Worm (Caenorhabditis elegans): ENCODE data around the gene spig-3.

The spig-3 gene

ce11 chrV:14299569-14300064 lies at the start of gene spig-3, which contains the start of gene F14D7.12:
spig-3 (minus strand) TSS chrV:14299669.
F14D7.12 (plus strand) TSS chrV:14300014.
- TF ChIP-seq spr-1 (tag; optimal IDR thresholded peaks at IDR 0.05), result no peak
- no peak for TF ChIP-seq mes-2 (tag; optimal IDR thresholded peaks at IDR 0.05; ENCODE audit: poor library complexity, severe bottlenecking)
- TF ChIP-seq php-3 (GFP tag; IDR thresholded peaks at IDR 0.05), result no peak
- no peak for TF ChIP-seq F49E8.2 (tag; optimal IDR thresholded peaks at IDR 0.05; ENCODE audit: borderline replicate concordance)
- no peak for TF ChIP-seq F26F4.8 (GFP tag; conservative IDR thresholded peaks at IDR 0.05)

DNA sequence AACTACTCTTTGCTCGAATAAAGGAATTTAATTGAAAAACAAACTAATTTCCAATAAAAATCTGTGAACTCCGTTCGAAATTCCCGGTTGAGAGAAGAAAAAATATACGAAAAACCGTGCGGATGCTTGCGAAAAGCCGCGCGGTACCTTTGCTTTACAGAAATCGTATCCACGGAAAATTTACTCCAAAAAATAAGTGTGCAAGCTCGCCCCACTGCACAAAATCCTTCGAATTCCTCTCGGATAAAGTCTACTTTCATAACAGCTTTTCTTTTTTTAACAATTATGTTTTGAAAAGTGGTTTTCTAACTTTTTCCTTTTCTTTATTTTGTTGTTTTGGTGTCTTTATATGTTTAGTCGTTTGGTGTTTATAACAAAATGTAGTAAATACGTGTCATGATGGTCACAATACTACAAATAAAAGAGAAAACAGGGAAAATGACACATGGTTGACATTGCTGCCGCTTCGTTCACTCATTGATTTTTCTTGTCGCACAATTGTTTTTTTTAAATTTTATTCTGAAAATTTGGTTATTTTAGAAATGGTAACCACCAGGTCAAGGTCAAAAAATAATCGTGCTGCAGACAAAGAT lies 47.9 kb upstream of the spig-3 start, which contains the start of gene cept-2:
Gene cept-2, plus strand, starts transcription at position 533 of the 593 bp plus-strand sequence.
- TF ChIP-seq zip-11 (GFP tag; IDR thresholded peaks at IDR 0.05) (no peak), lin-1 (GFP tag; IDR thresholded peaks at IDR 0.05) (no peak), nhr-11 (tag; optimal IDR thresholded peaks at IDR 0.05) (peak; percentile 95), hif-1 (tag; optimal IDR thresholded peaks at IDR 0.05) (peak in 1 of 2 experiments; percentile 85), T20F7.1 (GFP tag; optimal IDR thresholded peaks at IDR 0.05) (peak; percentile 86), tra-1 (GFP tag; IDR thresholded peaks at IDR 0.05) (peak; percentile 48; the same call in 1 of the 2 replicates), zip-2 (tag; optimal IDR thresholded peaks at IDR 0.05) (peak; percentile 59), lin-29 (GFP tag; IDR thresholded peaks at IDR 0.05) (0 out of 2 replicates have a peak, but pooled peaks have one; percentile 18), zfp-3 (GFP tag; conservative IDR thresholded peaks at IDR 0.05) (0 out of 2 replicates have a peak, but pooled peaks have one; percentile 48), nhr-28 (tag; optimal IDR thresholded peaks at IDR 0.05) (peak; percentile 88), set-16 (GFP tag; IDR thresholded peaks at IDR 0.05) (no peak), daf-16 (GFP tag; optimal IDR thresholded peaks at IDR 0.05) (no peak), daf-16 (tag; optimal IDR thresholded peaks at IDR 0.05) (peak; percentile 69), rbr-2 (tag; optimal IDR thresholded peaks at IDR 0.05) (peak; percentile 94), daf-8 (GFP tag; IDR thresholded peaks at IDR 0.05) (no peak), ceh-32 (tag; optimal IDR thresholded peaks at IDR 0.05; ENCODE audit: poor library complexity) (no peak), egl-43 (GFP tag; IDR thresholded peaks at IDR 0.05) (peak; percentile 62; the same call in 1 of the 2 replicates), gei-8 (GFP tag; optimal IDR thresholded peaks at IDR 0.05) (no peak), fos-1 (tag; optimal IDR thresholded peaks at IDR 0.05) (no peak), skn-1 (tag; optimal IDR thresholded peaks at IDR 0.05) (no peak), F49E8.2 (tag; optimal IDR thresholded peaks at IDR 0.05; ENCODE audit: borderline replicate concordance) (peak; percentile 63), hmg-1.1 (GFP tag; IDR thresholded peaks at IDR 0.05) (peak; percentile 85), T26A8.4 (GFP tag; IDR thresholded peaks at IDR 0.05) (peak; percentile 82), lin-39 (tag; optimal IDR thresholded peaks at IDR 0.05) (no peak), dmd-9 (GFP tag; IDR thresholded peaks at IDR 0.05) (peak; percentile 81), nhr-10 (tag; optimal IDR thresholded peaks at IDR 0.05) (no peak), mxl-3 (GFP tag; optimal IDR thresholded peaks at IDR 0.05) (peak; percentile 50), unc-62 (GFP tag; optimal IDR thresholded peaks at IDR 0.05 in 1 of 2) (no peak), unc-62 (tag; optimal IDR thresholded peaks at IDR 0.05) (no peak), snpc-4 (tag; optimal IDR thresholded peaks at IDR 0.05) (peak; percentile 64), madf-9 (GFP tag; conservative IDR thresholded peaks at IDR 0.05) (no peak), nhr-77 (tag; optimal IDR thresholded peaks at IDR 0.05) (peak; percentile 95), ama-1 (optimal IDR thresholded peaks at IDR 0.05) (no peak), R02D3.7 (tag; optimal IDR thresholded peaks at IDR 0.05) (no peak), ceh-62 (tag; optimal IDR thresholded peaks at IDR 0.05) (no peak), hlh-30 (tag; optimal IDR thresholded peaks at IDR 0.05; ENCODE audit: insufficient read depth) (peak; percentile 80), duxl-1 (tag; optimal IDR thresholded peaks at IDR 0.05; ENCODE audit: poor library complexity) (peak; percentile 92), snpc-1.2 (GFP tag; IDR thresholded peaks at IDR 0.05) (peak; percentile 58; the same call in 1 of the 2 replicates), nhr-25 (tag; optimal IDR thresholded peaks at IDR 0.05; ENCODE audit: borderline replicate concordance, insufficient read depth) (peak; percentile 15), F26F4.8 (GFP tag; conservative IDR thresholded peaks at IDR 0.05) (no peak), hlh-11 (tag; optimal IDR thresholded peaks at IDR 0.05) (peak; percentile 85), aha-1 (tag) (peak; percentile 97), ces-1 (GFP tag; optimal IDR thresholded peaks at IDR 0.05) (peak; percentile 38), nhr-76 (tag; optimal IDR thresholded peaks at IDR 0.05) (no peak), nhr-6 (tag; optimal IDR thresholded peaks at IDR 0.05) (peak; percentile 100)
